Worm (Caenorhabditis elegans) whole organism, early embryonic: ENCODE measurements around the gene ins-6.

Experiments used
- aly-1 ChIP-seq: sonication (generic microtip); optimal IDR thresholded peaks from 2 replicates; lab custom pipeline; 2016; ENCODE audit warnings: missing genetic modification characterization, missing compliant biosample characterization
- ama-1 ChIP-seq: fragments of 150-350 bp; optimal IDR thresholded peaks from 2 replicates; lab custom pipeline; 2014
- ceh-13 ChIP-seq: fragments of 200-800 bp; sonication (Bioruptor generic); optimal IDR thresholded peaks from 2 replicates; lab custom pipeline; 2018; ENCODE audit warnings: mild to moderate bottlenecking, missing genetic modification characterization, missing compliant biosample characterization
- flt-1 ChIP-seq: fragments of 200-800 bp; sonication (Bioruptor generic); IDR thresholded peaks from 2 replicates; pipeline ENCODE4 v1.3.6; 2022; ENCODE audit warnings: missing genetic modification characterization, missing compliant biosample characterization
- hmbx-1 ChIP-seq: sonication (generic microtip); optimal IDR thresholded peaks from 2 replicates; lab custom pipeline; 2016; ENCODE audit warnings: mild to moderate bottlenecking, missing genetic modification characterization, missing compliant biosample characterization

DNA sequence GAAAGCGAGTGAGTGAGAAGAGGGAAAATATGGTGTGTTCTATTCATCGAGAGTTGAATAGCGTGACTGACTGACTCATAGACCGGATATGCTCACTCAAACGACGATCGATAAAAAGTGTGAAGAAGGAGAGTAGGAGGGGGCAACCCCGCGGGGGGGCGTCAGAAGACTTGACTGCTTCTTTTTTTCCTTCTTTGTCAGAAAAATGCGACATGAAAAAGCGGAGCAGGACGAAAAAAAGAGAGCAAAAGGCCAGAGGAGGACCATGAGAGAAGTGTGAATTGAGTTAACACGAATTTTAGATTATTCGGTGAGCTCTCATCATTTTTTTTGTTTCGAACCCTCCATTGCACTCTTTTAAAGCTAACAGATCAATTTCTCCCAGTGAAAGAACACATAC, 37.9 kb upstream of the ins-6 start:
- no peak for TF ChIP-seq aly-1 (tag; lab: Kevin White, UChicago)
- TF ChIP-seq hmbx-1 (tag; lab: Kevin White, UChicago) = no peak
- no peak for TF ChIP-seq flt-1 (GFP tag; lab: Robert Waterston, UW)
- TF ChIP-seq ama-1 (lab: Kevin White, UChicago) = no peak
- no peak for TF ChIP-seq ceh-13 (GFP tag; lab: Kevin White, UChicago)
